Worm (Caenorhabditis elegans) whole organism, young adult: ENCODE measurements around the gene col-69.
"Not testable (repeated sequence)": the region's sequence is repeated elsewhere in the genome, so short reads cannot be mapped to it uniquely, and the experiment has no call there.

ENCODE experiments used
- ama-1 ChIP-seq, 3 experiments: fragments of 150-350 bp in 1 of 3; sonication (generic microtip) in 2 of 3; optimal IDR thresholded peaks; 2 replicates each; lab custom pipeline; 2014 to 2018; ENCODE audit warnings: missing biosample characterization in 2 of 3, missing genetic modification characterization in 2 of 3, missing genetic modification reagents in 2 of 3
- dpl-1 ChIP-seq: fragments of 150-350 bp; optimal IDR thresholded peaks from 2 replicates; lab custom pipeline; 2014; ENCODE audit warnings: missing biosample characterization, missing genetic modification reagents, missing genetic modification characterization
- lsy-27 ChIP-seq: sonication (generic microtip); optimal IDR thresholded peaks from 2 replicates; lab custom pipeline; 2017; ENCODE audit warnings: missing genetic modification characterization, mild to moderate bottlenecking, missing compliant biosample characterization, antibody characterized with exemption, missing genotype, borderline replicate concordance; ENCODE audit not compliant: insufficient read depth
- mcd-1 ChIP-seq: fragments of 200-800 bp; sonication (Bioruptor generic); IDR thresholded peaks from 2 replicates; pipeline ENCODE4 v1.3.6; 2022; ENCODE audit warnings: missing genetic modification reagents, missing genetic modification characterization, missing compliant biosample characterization
- ztf-25 ChIP-seq: fragments of 200-800 bp; sonication (Bioruptor generic); IDR thresholded peaks from 2 replicates; pipeline ENCODE4 v1.3.6; 2022; ENCODE audit warnings: missing genetic modification reagents, missing genetic modification characterization, missing compliant biosample characterization

ce11 chrII:255753-256152 lies 49.8 kb downstream of the col-69 start:
- not testable (repeated sequence) for TF ChIP-seq dpl-1 (GFP tag; lab: Kevin White, UChicago); ztf-25 (GFP tag; lab: Robert Waterston, UW); ama-1 (optimal IDR thresholded peaks at IDR 0.05; lab: Kevin White, UChicago); ama-1 (GFP tag; optimal IDR thresholded peaks at IDR 0.05; lab: Kevin White, UChicago); mcd-1; lsy-27 (tag; lab: Kevin White, UChicago)
